Worm (Caenorhabditis elegans) whole organism, young adult: ENCODE data around the gene grd-1.

Experiments used
- B0261.1 ChIP-seq: sonication (generic microtip); optimal IDR thresholded peaks from 2 replicates; lab custom pipeline; 2016; ENCODE audit warnings: mild to moderate bottlenecking, missing genetic modification characterization, moderate library complexity, missing compliant biosample characterization
- F10E7.11 ChIP-seq: sonication (generic microtip); optimal IDR thresholded peaks from 2 replicates; lab custom pipeline; 2017; ENCODE audit warnings: mild to moderate bottlenecking, missing genetic modification characterization, moderate library complexity, missing compliant biosample characterization
- egrh-3 ChIP-seq: fragments of 200-800 bp; sonication (Bioruptor generic); IDR thresholded peaks from 2 replicates; pipeline ENCODE4 v1.3.6; 2022; ENCODE audit warnings: missing genetic modification reagents, missing genetic modification characterization, missing compliant biosample characterization
- madf-3 ChIP-seq: fragments of 200-800 bp; sonication (Bioruptor generic); IDR thresholded peaks from 2 replicates; pipeline ENCODE4 v1.3.6; 2022; ENCODE audit warnings: missing genetic modification reagents, missing genetic modification characterization, missing compliant biosample characterization
- nhr-90 ChIP-seq: sonication (generic microtip); optimal IDR thresholded peaks from 2 replicates; lab custom pipeline; 2016; ENCODE audit warnings: missing genotype, mild to moderate bottlenecking, missing genetic modification characterization, missing compliant biosample characterization
- rec-8 ChIP-seq, 2 experiments: sonication (generic microtip); optimal IDR thresholded peaks; 2 replicates each; lab custom pipeline; 2016; ENCODE audit warnings: mild to moderate bottlenecking in 2 of 2, missing genetic modification characterization in 2 of 2, missing genetic modification reagents in 2 of 2, missing genotype in 2 of 2, missing biosample characterization in 1 of 2, missing compliant biosample characterization in 1 of 2, moderate library complexity in 1 of 2
- snpc-4 ChIP-seq, 5 experiments: fragments of 150-350 bp in 1 of 5; sonication (generic microtip) in 4 of 5; optimal IDR thresholded peaks; 2 replicates each; lab custom pipeline; 2014 to 2018; ENCODE audit warnings: missing genetic modification characterization in 5 of 5, missing biosample characterization in 3 of 5, antibody characterized with exemption in 2 of 5, mild to moderate bottlenecking in 2 of 5, missing compliant biosample characterization in 2 of 5, missing genotype in 2 of 5, moderate library complexity in 2 of 5, missing genetic modification reagents in 1 of 5
- ztf-3 ChIP-seq: fragments of 200-800 bp; sonication (Bioruptor generic); optimal IDR thresholded peaks from 2 replicates; lab custom pipeline; 2018; ENCODE audit warnings: mild to moderate bottlenecking, missing genetic modification characterization, missing compliant biosample characterization

DNA sequence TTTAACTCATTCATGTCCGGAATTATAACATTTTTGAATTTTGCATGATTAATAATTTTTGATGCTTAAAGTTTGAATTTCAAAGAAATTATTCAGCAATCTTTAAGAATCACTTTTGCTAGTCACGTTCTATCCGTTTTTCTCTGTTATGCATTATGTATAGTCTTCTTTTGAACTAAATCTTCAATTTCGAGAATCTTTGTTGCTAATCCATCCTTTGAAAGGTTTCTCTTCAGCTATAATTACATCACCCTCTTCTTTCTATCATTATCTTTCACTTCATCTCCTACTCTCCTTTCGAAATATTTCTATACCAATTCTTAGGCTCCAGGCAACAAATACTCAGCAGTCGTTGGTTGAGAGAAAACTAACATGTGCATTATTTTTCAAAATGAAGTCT lies 42.3 kb downstream of the grd-1 start:
- TF ChIP-seq madf-3: no peak
- TF ChIP-seq nhr-90 (tag; lab: Kevin White, UChicago): no peak
- no peak for TF ChIP-seq snpc-4 (GFP tag; optimal IDR thresholded peaks at IDR 0.05; lab: Kevin White, UChicago)
- TF ChIP-seq snpc-4 (tag; optimal IDR thresholded peaks at IDR 0.05; lab: Kevin White, UChicago): no peak
- TF ChIP-seq F10E7.11: no peak
- no peak for TF ChIP-seq egrh-3 (GFP tag; lab: Robert Waterston, UW)
- TF ChIP-seq rec-8 (tag; optimal IDR thresholded peaks at IDR 0.05; lab: Kevin White, UChicago): no peak
- TF ChIP-seq ztf-3 (GFP tag; lab: Kevin White, UChicago): no peak
- no peak for TF ChIP-seq B0261.1 (tag; lab: Kevin White, UChicago)
